Fruit fly (Drosophila melanogaster): Measurements from ENCODE around the gene ogre.

DNA sequence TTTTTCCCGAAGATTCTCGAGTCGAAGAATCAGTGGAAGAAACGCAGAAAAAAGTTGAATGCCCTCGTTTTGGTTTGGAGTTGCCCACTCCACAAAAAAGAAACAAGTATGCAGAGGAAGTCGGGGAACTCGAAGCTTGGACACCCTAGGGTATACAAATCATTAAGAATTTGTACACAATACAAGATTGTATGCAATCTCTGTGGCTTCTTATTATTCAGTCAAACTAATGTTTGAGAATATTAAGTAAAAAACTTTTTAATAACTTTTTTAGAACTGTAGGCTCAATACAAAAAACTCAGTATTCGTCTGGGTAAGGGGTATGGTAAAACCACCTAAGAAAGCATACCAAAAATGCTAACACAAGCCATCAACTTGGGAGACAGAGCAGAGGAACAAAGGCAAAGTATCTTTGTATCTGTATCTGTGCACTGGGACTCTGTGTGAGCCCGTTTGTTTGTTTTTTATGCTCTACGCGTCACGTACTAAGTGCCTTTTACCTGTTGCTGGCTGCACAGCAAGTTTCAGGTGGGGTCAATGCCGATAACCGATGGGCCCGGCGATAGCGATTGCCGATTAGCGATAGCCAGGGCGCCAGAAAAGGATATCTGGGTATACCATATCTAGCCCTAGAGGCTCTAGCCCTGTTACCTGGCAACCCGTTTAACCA lies 5.8 kb downstream of the ogre start:
- TF ChIP-seq psq (optimal IDR thresholded peaks at IDR 0.05) (no peak), Myc (optimal IDR thresholded peaks at IDR 0.05) (no peak), Sin3A (optimal IDR thresholded peaks at IDR 0.05) (no peak), h (optimal IDR thresholded peaks at IDR 0.05) (no peak), ttk (optimal IDR thresholded peaks at IDR 0.05) (no peak)

All from Kc167 (cell line).